Worm (Caenorhabditis elegans) whole organism, L4 larva: Measurements from ENCODE around the gene gut-2.

Source experiments
- F49E8.2 ChIP-seq: sonication (generic microtip); optimal IDR thresholded peaks from 2 replicates; lab custom pipeline; 2016; ENCODE audit warnings: missing compliant biosample characterization, mild to moderate bottlenecking, missing genetic modification characterization, borderline replicate concordance
- lin-39 ChIP-seq: fragments of 150-350 bp; optimal IDR thresholded peaks from 2 replicates; lab custom pipeline; 2014; ENCODE audit warnings: missing biosample characterization, missing genetic modification reagents, missing genetic modification characterization
- madf-9 ChIP-seq: fragments of 200-800 bp; sonication (Bioruptor generic); conservative IDR thresholded peaks from 2 replicates; pipeline ENCODE4 v1.3.6; 2022; ENCODE audit warnings: missing genetic modification reagents, missing genetic modification characterization, missing compliant biosample characterization
- unc-39 ChIP-seq: sonication (generic microtip); optimal IDR thresholded peaks from 2 replicates; lab custom pipeline; 2017; ENCODE audit warnings: missing biosample characterization, missing genetic modification characterization

ce11 chrV:13530698-13531097, 33.2 kb downstream of the gut-2 start, which contains the start of gene ttr-44:
- TF ChIP-seq madf-9 (GFP tag; lab: Robert Waterston, UW) (no peak), F49E8.2 (tag; lab: Kevin White, UChicago) (no peak), unc-39 (tag; lab: Kevin White, UChicago) (no peak), lin-39 (tag; lab: Kevin White, UChicago) (no peak)
